Worm (Caenorhabditis elegans) whole organism, midembryonic: ENCODE data around the gene nhr-127.

Source experiments
- T22C8.4 ChIP-seq: fragments of 200-800 bp; sonication (Bioruptor generic); IDR thresholded peaks from 2 replicates; pipeline ENCODE4 v1.3.6; 2022; ENCODE audit warnings: missing genetic modification characterization, missing compliant biosample characterization
- flt-1 ChIP-seq: fragments of 200-800 bp; sonication (Bioruptor generic); IDR thresholded peaks from 2 replicates; pipeline ENCODE4 v1.3.6; 2022; ENCODE audit warnings: missing genetic modification characterization, missing compliant biosample characterization
- med-1 ChIP-seq: sonication (generic microtip); optimal IDR thresholded peaks from 2 replicates; lab custom pipeline; 2017; ENCODE audit warnings: missing genetic modification characterization, mild to moderate bottlenecking, missing compliant biosample characterization, antibody characterized with exemption, missing genetic modification reagents; ENCODE audit not compliant: insufficient read depth
- ref-1 ChIP-seq: fragments of 200-800 bp; sonication (Bioruptor generic); conservative IDR thresholded peaks from 2 replicates; pipeline ENCODE4 v1.3.6; 2022; ENCODE audit warnings: missing genetic modification reagents, missing genetic modification characterization, missing compliant biosample characterization
- tab-1 ChIP-seq: fragments of 200-800 bp; sonication (Bioruptor generic); IDR thresholded peaks from 2 replicates; pipeline ENCODE4 v1.3.6; 2022; ENCODE audit warnings: missing genetic modification characterization, missing compliant biosample characterization
- ztf-23 ChIP-seq: fragments of 200-800 bp; sonication (Bioruptor generic); IDR thresholded peaks from 2 replicates; pipeline ENCODE4 v1.3.6; 2022; ENCODE audit warnings: missing genetic modification reagents, missing genetic modification characterization, missing compliant biosample characterization

DNA sequence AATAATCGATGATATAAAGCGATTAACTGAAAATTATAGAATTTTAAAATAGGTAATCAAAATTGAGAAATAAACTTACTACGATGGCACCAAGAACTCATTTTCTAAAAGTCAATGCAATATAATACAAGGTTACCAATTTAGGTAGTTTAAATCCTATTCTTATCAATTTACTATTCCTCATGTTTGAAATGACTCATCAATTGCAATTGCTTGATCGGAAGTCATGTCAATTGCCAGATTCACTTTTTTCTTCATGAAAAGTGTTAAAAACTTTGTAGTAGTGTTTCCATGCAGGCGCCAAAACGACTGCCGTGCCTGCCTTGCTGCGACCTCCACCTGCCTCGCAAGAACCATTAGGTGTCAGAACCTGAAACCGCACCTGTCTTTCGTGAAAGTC lies 33.2 kb upstream of the nhr-127 start, which contains the start of gene F11A5.13:
- TF ChIP-seq flt-1: no peak
- TF ChIP-seq ref-1 (GFP tag; lab: Robert Waterston, UW): no peak
- TF ChIP-seq ztf-23 (GFP tag; lab: Robert Waterston, UW): no peak
- no peak for TF ChIP-seq tab-1 (GFP tag; lab: Robert Waterston, UW)
- no peak for TF ChIP-seq med-1 (GFP tag; lab: Kevin White, UChicago)
- no peak for TF ChIP-seq T22C8.4
